Fruit fly (Drosophila melanogaster) whole organism, embryonic: ENCODE results near the gene Kah.

Experiments used
- Ada2b ChIP-seq: fragments of 200-800 bp; sonication (Bioruptor generic); IDR thresholded peaks from 2 replicates; pipeline ENCODE4 v1.3.6; 2022; ENCODE audit warnings: missing biosample characterization, missing genetic modification characterization
- Antp ChIP-seq: fragments of 200-800 bp; sonication (Bioruptor generic); optimal IDR thresholded peaks from 3 replicates; lab custom pipeline; 2016; ENCODE audit warnings: missing biosample characterization, missing genetic modification characterization
- CG10654 ChIP-seq: fragments of 200-800 bp; sonication (Bioruptor generic); optimal IDR thresholded peaks from 2 replicates; lab custom pipeline; 2016; ENCODE audit warnings: missing biosample characterization, missing genetic modification characterization
- CG11398 ChIP-seq: fragments of 200-800 bp; sonication (Bioruptor generic); optimal IDR thresholded peaks from 2 replicates; lab custom pipeline; 2016; ENCODE audit warnings: missing biosample characterization, missing genetic modification characterization
- CG12104 ChIP-seq: fragments of 200-800 bp; sonication (Bioruptor generic); optimal IDR thresholded peaks from 3 replicates; lab custom pipeline; 2016; ENCODE audit warnings: missing biosample characterization, missing genetic modification characterization
- CG16863 ChIP-seq: fragments of 200-800 bp; sonication (Bioruptor generic); optimal IDR thresholded peaks from 3 replicates; lab custom pipeline; 2016; ENCODE audit warnings: missing biosample characterization, missing genetic modification characterization
- CG17912 ChIP-seq: fragments of 200-800 bp; sonication (Bioruptor generic); optimal IDR thresholded peaks from 2 replicates; lab custom pipeline; 2018; ENCODE audit warnings: missing biosample characterization, mild to moderate bottlenecking, missing genetic modification characterization
- CG18619 ChIP-seq: fragments of 200-800 bp; sonication (Bioruptor generic); optimal IDR thresholded peaks from 3 replicates; lab custom pipeline; 2017; ENCODE audit warnings: missing biosample characterization, mild to moderate bottlenecking, missing genetic modification characterization
- CG2875 ChIP-seq: fragments of 200-800 bp; sonication (Bioruptor generic); optimal IDR thresholded peaks from 2 replicates; lab custom pipeline; 2017; ENCODE audit warnings: missing biosample characterization, mild to moderate bottlenecking, missing genetic modification characterization, missing genetic modification reagents
- CG31441 ChIP-seq: fragments of 200-800 bp; sonication (Bioruptor generic); IDR thresholded peaks from 2 replicates; pipeline ENCODE4 v1.3.6; 2022; ENCODE audit warnings: missing biosample characterization, missing genetic modification characterization
- CG3995 ChIP-seq: fragments of 200-800 bp; sonication (Bioruptor generic); optimal IDR thresholded peaks from 3 replicates; lab custom pipeline; 2016; ENCODE audit warnings: missing biosample characterization, missing genetic modification characterization
- CG42726 ChIP-seq: fragments of 200-800 bp; sonication (Bioruptor generic); IDR thresholded peaks from 2 replicates; pipeline ENCODE4 v1.3.6; 2022; ENCODE audit warnings: missing biosample characterization, missing genetic modification characterization; ENCODE audit not compliant: partially characterized antibody
- CG4282 ChIP-seq: fragments of 200-800 bp; sonication (Bioruptor generic); optimal IDR thresholded peaks from 2 replicates; lab custom pipeline; 2016; ENCODE audit warnings: missing biosample characterization, missing genetic modification characterization
- CG4360 ChIP-seq: fragments of 200-800 bp; sonication (Bioruptor generic); IDR thresholded peaks from 2 replicates; pipeline ENCODE4 v1.3.6; 2022; ENCODE audit warnings: missing biosample characterization, missing genetic modification characterization
- CG6254 ChIP-seq: fragments of 200-800 bp; sonication (Bioruptor generic); optimal IDR thresholded peaks from 3 replicates; lab custom pipeline; 2017; ENCODE audit warnings: mild to moderate bottlenecking, missing biosample characterization, missing genetic modification reagents, missing genetic modification characterization
- CG6272 ChIP-seq: fragments of 200-800 bp; sonication (Bioruptor generic); IDR thresholded peaks from 2 replicates; pipeline ENCODE4 v1.3.6; 2022; ENCODE audit warnings: missing biosample characterization, missing genetic modification characterization
- CG6765 ChIP-seq: fragments of 200-800 bp; sonication (Bioruptor generic); optimal IDR thresholded peaks from 3 replicates; lab custom pipeline; 2017; ENCODE audit warnings: missing biosample characterization, mild to moderate bottlenecking, missing genetic modification characterization
- CG7372 ChIP-seq: fragments of 200-800 bp; sonication (Bioruptor generic); IDR thresholded peaks from 2 replicates; pipeline ENCODE4 v1.3.6; 2022; ENCODE audit warnings: missing biosample characterization, missing genetic modification characterization
- CG8388 ChIP-seq: fragments of 200-800 bp; sonication (Bioruptor generic); optimal IDR thresholded peaks from 2 replicates; lab custom pipeline; 2019; ENCODE audit warnings: missing biosample characterization, mild to moderate bottlenecking, missing genetic modification characterization, moderate library complexity
- CG9437 ChIP-seq: fragments of 200-800 bp; sonication (Bioruptor generic); optimal IDR thresholded peaks from 2 replicates; lab custom pipeline; 2018; ENCODE audit warnings: missing biosample characterization, mild to moderate bottlenecking, missing genetic modification characterization
- CG9609 ChIP-seq: fragments of 200-800 bp; sonication (Bioruptor generic); optimal IDR thresholded peaks from 3 replicates; lab custom pipeline; 2016; ENCODE audit warnings: missing biosample characterization, missing genetic modification characterization
- Dek ChIP-seq: fragments of 200-800 bp; sonication (Bioruptor generic); optimal IDR thresholded peaks from 3 replicates; lab custom pipeline; 2019; ENCODE audit warnings: missing biosample characterization, mild to moderate bottlenecking, missing genetic modification characterization, moderate library complexity
- Doc2 ChIP-seq: fragments of 200-800 bp; sonication (Bioruptor generic); IDR thresholded peaks from 2 replicates; pipeline ENCODE4 v1.3.6; 2022; ENCODE audit warnings: missing biosample characterization, missing genetic modification characterization
- Dref ChIP-seq: fragments of 200-800 bp; sonication (Bioruptor generic); IDR thresholded peaks from 2 replicates; pipeline ENCODE4 v1.3.6; 2022; ENCODE audit warnings: missing biosample characterization, missing genetic modification characterization
- Fer2 ChIP-seq: fragments of 200-800 bp; sonication (Bioruptor generic); optimal IDR thresholded peaks from 2 replicates; lab custom pipeline; 2018; ENCODE audit warnings: missing biosample characterization, mild to moderate bottlenecking, missing genetic modification characterization, moderate library complexity
- MTF-1 ChIP-seq: fragments of 200-800 bp; sonication (Bioruptor generic); optimal IDR thresholded peaks from 2 replicates; lab custom pipeline; 2018; ENCODE audit warnings: missing biosample characterization, mild to moderate bottlenecking, missing genetic modification characterization, borderline replicate concordance
- Sry-δ ChIP-seq: fragments of 200-800 bp; sonication (Bioruptor generic); optimal IDR thresholded peaks from 2 replicates; lab custom pipeline; 2016; ENCODE audit warnings: missing biosample characterization, missing genetic modification characterization
- Vsx1 ChIP-seq: fragments of 200-800 bp; sonication (Bioruptor generic); optimal IDR thresholded peaks from 2 replicates; lab custom pipeline; 2017; ENCODE audit warnings: missing biosample characterization, mild to moderate bottlenecking, missing genetic modification characterization, missing genetic modification reagents
- Xbp1 ChIP-seq: fragments of 200-800 bp; sonication (Bioruptor generic); optimal IDR thresholded peaks from 3 replicates; lab custom pipeline; 2016; ENCODE audit warnings: missing biosample characterization, mild to moderate bottlenecking, missing genetic modification characterization
- al ChIP-seq: fragments of 200-800 bp; sonication (Bioruptor generic); IDR thresholded peaks from 2 replicates; pipeline ENCODE4 v1.3.6; 2022; ENCODE audit warnings: missing biosample characterization, missing genetic modification characterization
- btn ChIP-seq: fragments of 200-800 bp; sonication (Bioruptor generic); optimal IDR thresholded peaks from 2 replicates; lab custom pipeline; 2016; ENCODE audit warnings: missing biosample characterization, missing genetic modification characterization
- cas ChIP-seq: fragments of 200-800 bp; sonication (Bioruptor generic); IDR thresholded peaks from 2 replicates; pipeline ENCODE4 v1.3.6; 2022; ENCODE audit warnings: missing biosample characterization, missing genetic modification characterization
- chif ChIP-seq, 2 experiments: fragments of 200-800 bp; sonication (Bioruptor generic); optimal IDR thresholded peaks; 3 replicates each; lab custom pipeline; 2016; ENCODE audit warnings: missing biosample characterization in 2 of 2, missing genetic modification characterization in 2 of 2
- da ChIP-seq: fragments of 200-800 bp; sonication (Bioruptor generic); optimal IDR thresholded peaks from 2 replicates; lab custom pipeline; 2016; ENCODE audit warnings: missing biosample characterization, missing genetic modification characterization
- ems ChIP-seq: fragments of 200-800 bp; sonication (Bioruptor generic); optimal IDR thresholded peaks from 3 replicates; lab custom pipeline; 2016; ENCODE audit warnings: missing biosample characterization, missing genetic modification characterization
- gcm ChIP-seq: fragments of 200-800 bp; sonication (Bioruptor generic); optimal IDR thresholded peaks from 2 replicates; lab custom pipeline; 2019; ENCODE audit warnings: missing biosample characterization, mild to moderate bottlenecking, missing genetic modification characterization, moderate library complexity
- gsb-n ChIP-seq: fragments of 200-800 bp; sonication (Bioruptor generic); optimal IDR thresholded peaks from 3 replicates; lab custom pipeline; 2018; ENCODE audit warnings: missing biosample characterization, mild to moderate bottlenecking, missing genetic modification characterization
- kah ChIP-seq: fragments of 200-800 bp; sonication (Bioruptor generic); optimal IDR thresholded peaks from 2 replicates; lab custom pipeline; 2018; ENCODE audit warnings: missing biosample characterization, mild to moderate bottlenecking, missing genetic modification characterization
- lab ChIP-seq: fragments of 200-800 bp; sonication (Bioruptor generic); optimal IDR thresholded peaks from 3 replicates; lab custom pipeline; 2017; ENCODE audit warnings: missing biosample characterization, missing genetic modification characterization, mild to moderate bottlenecking, moderate library complexity, missing genetic modification reagents
- mirr ChIP-seq: fragments of 200-800 bp; sonication (Bioruptor generic); optimal IDR thresholded peaks from 3 replicates; lab custom pipeline; 2018; ENCODE audit warnings: missing biosample characterization, mild to moderate bottlenecking, missing genetic modification characterization
- sna ChIP-seq: fragments of 200-800 bp; sonication (Bioruptor generic); IDR thresholded peaks from 2 replicates; pipeline ENCODE4 v1.3.6; 2022; ENCODE audit warnings: missing biosample characterization, missing genetic modification characterization; ENCODE audit not compliant: partially characterized antibody
- sr ChIP-seq: fragments of 200-800 bp; sonication (Bioruptor generic); IDR thresholded peaks from 3 replicates; pipeline ENCODE4 v1.3.6; 2022; ENCODE audit warnings: missing biosample characterization, missing genetic modification characterization
- vfl ChIP-seq: fragments of 200-800 bp; sonication (Bioruptor generic); optimal IDR thresholded peaks from 2 replicates; lab custom pipeline; 2016; ENCODE audit warnings: missing biosample characterization, missing genetic modification characterization
- wdn ChIP-seq: fragments of 200-800 bp; sonication (Bioruptor generic); IDR thresholded peaks from 2 replicates; pipeline ENCODE4 v1.3.6; 2022; ENCODE audit warnings: missing biosample characterization, missing genetic modification characterization

Kah gene

dm6 chr3L:586582-587213, 2.4 kb downstream of the Kah start (continued):
- TF ChIP-seq CG6272 (GFP tag; lab: Robert Waterston, UW) (no peak), cas (GFP tag; lab: Robert Waterston, UW) (no peak), CG31441 (GFP tag; lab: Robert Waterston, UW) (no peak), al (no peak), Doc2 (no peak), CG12104 (GFP tag; lab: Kevin White, UChicago) (no peak), Xbp1 (GFP tag; lab: Kevin White, UChicago) (no peak), sna (GFP tag; lab: Robert Waterston, UW) (no peak), CG9437 (no peak), CG4282 (GFP tag; lab: Kevin White, UChicago) (no peak), Fer2 (tag; lab: Kevin White, UChicago) (no peak), CG2875 (GFP tag; lab: Kevin White, UChicago) (no peak), CG6765 (no peak), CG8388 (no peak), sr (peak; percentile 77), MTF-1 (GFP tag; lab: Kevin White, UChicago) (no peak), Ada2b (GFP tag; lab: Robert Waterston, UW) (no peak), btn (GFP tag; lab: Kevin White, UChicago) (no peak), Sry-δ (no peak), CG10654 (GFP tag; lab: Kevin White, UChicago) (no peak), CG42726 (GFP tag; lab: Robert Waterston, UW) (no peak), CG7372 (GFP tag; lab: Robert Waterston, UW) (no peak), chif (GFP tag; optimal IDR thresholded peaks at IDR 0.05; lab: Kevin White, UChicago) (no peak), Dek (tag; lab: Kevin White, UChicago) (no peak), gsb-n (tag; lab: Kevin White, UChicago) (no peak), mirr (GFP tag; lab: Kevin White, UChicago) (no peak), Dref (GFP tag; lab: Robert Waterston, UW) (0 out of 2 replicates have a peak, but pooled peaks have one; percentile 7), CG3995 (GFP tag; lab: Kevin White, UChicago) (no peak), CG17912 (GFP tag; lab: Kevin White, UChicago) (no peak), da (no peak), Antp (GFP tag; lab: Kevin White, UChicago) (no peak), CG4360 (GFP tag; lab: Robert Waterston, UW) (no peak), kah (GFP tag; lab: Kevin White, UChicago) (peak; percentile 100), gcm (GFP tag; lab: Kevin White, UChicago) (no peak), wdn (GFP tag; lab: Robert Waterston, UW) (no peak), ems (no peak), CG18619 (GFP tag; lab: Kevin White, UChicago) (no peak), CG11398 (GFP tag; lab: Kevin White, UChicago) (no peak), CG6254 (no peak), lab (no peak), CG16863 (GFP tag; lab: Kevin White, UChicago) (no peak), vfl (GFP tag; lab: Kevin White, UChicago) (no peak), Vsx1 (GFP tag; lab: Kevin White, UChicago) (no peak), CG9609 (GFP tag; lab: Kevin White, UChicago) (no peak)
- TF ChIP-seq, all 482 proteins: peak for 10
